Worm (Caenorhabditis elegans) whole organism, midembryonic: ENCODE results near the gene Y45F10B.3.

Experiments
- T22C8.4 ChIP-seq: fragments of 200-800 bp; sonication (Bioruptor generic); IDR thresholded peaks from 2 replicates; pipeline ENCODE4 v1.3.6; 2022; ENCODE audit warnings: missing genetic modification characterization, missing compliant biosample characterization
- flt-1 ChIP-seq: fragments of 200-800 bp; sonication (Bioruptor generic); IDR thresholded peaks from 2 replicates; pipeline ENCODE4 v1.3.6; 2022; ENCODE audit warnings: missing genetic modification characterization, missing compliant biosample characterization
- klf-2 ChIP-seq: fragments of 200-800 bp; sonication (Bioruptor generic); conservative IDR thresholded peaks from 2 replicates; pipeline ENCODE4 v1.3.6; 2022; ENCODE audit warnings: missing genetic modification reagents, missing genetic modification characterization, missing compliant biosample characterization
- med-1 ChIP-seq: sonication (generic microtip); optimal IDR thresholded peaks from 2 replicates; lab custom pipeline; 2017; ENCODE audit warnings: missing genetic modification characterization, mild to moderate bottlenecking, missing compliant biosample characterization, antibody characterized with exemption, missing genetic modification reagents; ENCODE audit not compliant: insufficient read depth
- ref-1 ChIP-seq: fragments of 200-800 bp; sonication (Bioruptor generic); conservative IDR thresholded peaks from 2 replicates; pipeline ENCODE4 v1.3.6; 2022; ENCODE audit warnings: missing genetic modification reagents, missing genetic modification characterization, missing compliant biosample characterization
- tab-1 ChIP-seq: fragments of 200-800 bp; sonication (Bioruptor generic); IDR thresholded peaks from 2 replicates; pipeline ENCODE4 v1.3.6; 2022; ENCODE audit warnings: missing genetic modification characterization, missing compliant biosample characterization
- ztf-29 ChIP-seq: fragments of 200-800 bp; sonication (Bioruptor generic); IDR thresholded peaks from 2 replicates; pipeline ENCODE4 v1.3.6; 2022; ENCODE audit warnings: missing genetic modification reagents, missing genetic modification characterization, missing compliant biosample characterization

DNA sequence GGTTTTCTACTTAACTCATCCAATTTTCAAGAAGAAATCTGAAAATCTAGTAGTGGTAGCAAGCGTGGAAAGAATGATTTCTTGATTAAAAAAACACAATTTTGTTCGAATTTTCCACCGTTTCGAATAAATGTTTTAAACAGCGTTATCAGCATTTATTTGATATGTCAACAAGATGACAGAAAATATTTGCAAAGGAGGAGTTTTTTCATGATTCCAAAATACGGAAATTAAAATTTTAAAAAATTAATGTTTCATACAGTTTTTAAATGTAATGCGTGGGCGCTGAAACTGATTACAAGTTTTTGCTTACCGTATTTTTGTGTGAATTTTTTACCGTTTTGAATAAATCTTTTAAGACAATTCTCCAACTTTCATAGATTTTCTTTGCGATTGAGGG, 39.2 kb downstream of the Y45F10B.3 start:
- no peak for TF ChIP-seq ref-1
- TF ChIP-seq flt-1 (GFP tag; lab: Robert Waterston, UW) = no peak
- TF ChIP-seq med-1 (GFP tag; lab: Kevin White, UChicago) = no peak
- TF ChIP-seq T22C8.4 (GFP tag; lab: Robert Waterston, UW) = no peak
- no peak for TF ChIP-seq klf-2
- TF ChIP-seq ztf-29 = no peak
- TF ChIP-seq tab-1 = no peak
